Worm (Caenorhabditis elegans): Measurements from ENCODE around the gene fbxb-5.

The fbxb-5 gene

ce11 chrII:1682218-1682617 lies 40.1 kb downstream of the fbxb-5 start, which contains the start of gene fbxb-26:
Gene fbxb-26 (plus strand): TSS chrII:1682518.
- TF ChIP-seq sea-1 (GFP tag; conservative IDR thresholded peaks at IDR 0.05) (no peak), hnd-1 (tag; optimal IDR thresholded peaks at IDR 0.05) (no peak), aly-1 (tag; optimal IDR thresholded peaks at IDR 0.05) (no peak), pes-1 (GFP tag; IDR thresholded peaks at IDR 0.05) (no peak), ets-7 (tag; optimal IDR thresholded peaks at IDR 0.05) (no peak), ceh-13 (GFP tag; optimal IDR thresholded peaks at IDR 0.05) (no peak), ceh-36 (tag; optimal IDR thresholded peaks at IDR 0.05) (no peak), hmg-4 (GFP tag; optimal IDR thresholded peaks at IDR 0.05) (no peak), tra-4 (tag; optimal IDR thresholded peaks at IDR 0.05) (no peak), F13C5.2 (tag; optimal IDR thresholded peaks at IDR 0.05) (no peak), B0310.2 (tag; optimal IDR thresholded peaks at IDR 0.05) (no peak), ama-1 (optimal IDR thresholded peaks at IDR 0.05) (no peak), tbx-37 (GFP tag; conservative IDR thresholded peaks at IDR 0.05) (no peak), tbx-11 (GFP tag; IDR thresholded peaks at IDR 0.05) (no peak), scrt-1 (GFP tag; IDR thresholded peaks at IDR 0.05) (no peak), flt-1 (GFP tag; IDR thresholded peaks at IDR 0.05) (no peak), hmbx-1 (tag; optimal IDR thresholded peaks at IDR 0.05) (no peak)

ce11 chrII:1679081-1679480 lies 43.2 kb downstream of the fbxb-5 start, which contains the start of gene irld-36:
Gene irld-36 (plus strand): TSS chrII:1679381.
- TF ChIP-seq hmbx-1 (tag; optimal IDR thresholded peaks at IDR 0.05) (no peak), tbx-11 (GFP tag; IDR thresholded peaks at IDR 0.05) (no peak), hnd-1 (tag; optimal IDR thresholded peaks at IDR 0.05) (no peak), ets-7 (tag; optimal IDR thresholded peaks at IDR 0.05) (no peak), pes-1 (GFP tag; IDR thresholded peaks at IDR 0.05) (no peak), F13C5.2 (tag; optimal IDR thresholded peaks at IDR 0.05) (no peak), flt-1 (GFP tag; IDR thresholded peaks at IDR 0.05) (no peak), B0310.2 (tag; optimal IDR thresholded peaks at IDR 0.05) (no peak), ama-1 (optimal IDR thresholded peaks at IDR 0.05) (no peak), tbx-37 (GFP tag; conservative IDR thresholded peaks at IDR 0.05) (no peak), aly-1 (tag; optimal IDR thresholded peaks at IDR 0.05) (no peak), tra-4 (tag; optimal IDR thresholded peaks at IDR 0.05) (no peak), scrt-1 (GFP tag; IDR thresholded peaks at IDR 0.05) (no peak), hmg-4 (GFP tag; optimal IDR thresholded peaks at IDR 0.05) (no peak), ceh-13 (GFP tag; optimal IDR thresholded peaks at IDR 0.05) (no peak), sea-1 (GFP tag; conservative IDR thresholded peaks at IDR 0.05) (no peak), ceh-36 (tag; optimal IDR thresholded peaks at IDR 0.05) (no peak)

- TF ChIP-seq aly-1 (tag; optimal IDR thresholded peaks at IDR 0.05) (no peak), ceh-36 (tag; optimal IDR thresholded peaks at IDR 0.05) (no peak), flt-1 (GFP tag; IDR thresholded peaks at IDR 0.05) (no peak), tbx-11 (GFP tag; IDR thresholded peaks at IDR 0.05) (no peak), scrt-1 (GFP tag; IDR thresholded peaks at IDR 0.05) (no peak), B0310.2 (tag; optimal IDR thresholded peaks at IDR 0.05) (no peak), pes-1 (GFP tag; IDR thresholded peaks at IDR 0.05) (no peak), ets-7 (tag; optimal IDR thresholded peaks at IDR 0.05) (no peak), hmbx-1 (tag; optimal IDR thresholded peaks at IDR 0.05) (no peak), hnd-1 (tag; optimal IDR thresholded peaks at IDR 0.05) (no peak), ceh-13 (GFP tag; optimal IDR thresholded peaks at IDR 0.05) (no peak), hmg-4 (GFP tag; optimal IDR thresholded peaks at IDR 0.05) (no peak), sea-1 (GFP tag; conservative IDR thresholded peaks at IDR 0.05) (no peak), F13C5.2 (tag; optimal IDR thresholded peaks at IDR 0.05) (no peak)
Observed at ce11 chrII:1676088-1676487, 46.2 kb downstream of the fbxb-5 start, which contains the start of gene fbxb-17. Gene fbxb-17 (plus strand): TSS chrII:1676388.

- TF ChIP-seq F13C5.2 (tag; optimal IDR thresholded peaks at IDR 0.05) (no peak), flt-1 (GFP tag; IDR thresholded peaks at IDR 0.05) (no peak), hmg-4 (GFP tag; optimal IDR thresholded peaks at IDR 0.05) (no peak), hnd-1 (tag; optimal IDR thresholded peaks at IDR 0.05) (no peak), aly-1 (tag; optimal IDR thresholded peaks at IDR 0.05) (no peak), ama-1 (optimal IDR thresholded peaks at IDR 0.05) (no peak), scrt-1 (GFP tag; IDR thresholded peaks at IDR 0.05) (no peak), ceh-36 (tag; optimal IDR thresholded peaks at IDR 0.05) (no peak), ceh-13 (GFP tag; optimal IDR thresholded peaks at IDR 0.05) (no peak), tbx-11 (GFP tag; IDR thresholded peaks at IDR 0.05) (no peak), tra-4 (tag; optimal IDR thresholded peaks at IDR 0.05) (no peak), pes-1 (GFP tag; IDR thresholded peaks at IDR 0.05) (no peak), hmbx-1 (tag; optimal IDR thresholded peaks at IDR 0.05) (no peak), B0310.2 (tag; optimal IDR thresholded peaks at IDR 0.05) (no peak), tbx-37 (GFP tag; conservative IDR thresholded peaks at IDR 0.05) (no peak), ets-7 (tag; optimal IDR thresholded peaks at IDR 0.05) (no peak), sea-1 (GFP tag; conservative IDR thresholded peaks at IDR 0.05) (no peak)
Observed at ce11 chrII:1672673-1673072, 49.6 kb downstream of the fbxb-5 start.

ce11 chrII:1670985-1671384 lies 51.3 kb downstream of the fbxb-5 start:
- no peak for TF ChIP-seq ceh-13 (GFP tag; optimal IDR thresholded peaks at IDR 0.05)
- TF ChIP-seq tbx-37 (GFP tag; conservative IDR thresholded peaks at IDR 0.05): no peak
- no peak for TF ChIP-seq scrt-1 (GFP tag; IDR thresholded peaks at IDR 0.05)
- TF ChIP-seq hnd-1 (tag; optimal IDR thresholded peaks at IDR 0.05): no peak
- TF ChIP-seq sea-1 (GFP tag; conservative IDR thresholded peaks at IDR 0.05): no peak
- TF ChIP-seq hmg-4 (GFP tag; optimal IDR thresholded peaks at IDR 0.05): no peak
- no peak for TF ChIP-seq ceh-36 (tag; optimal IDR thresholded peaks at IDR 0.05)
- TF ChIP-seq tra-4 (tag; optimal IDR thresholded peaks at IDR 0.05): no peak
- TF ChIP-seq flt-1 (GFP tag; IDR thresholded peaks at IDR 0.05): no peak
- TF ChIP-seq ama-1 (optimal IDR thresholded peaks at IDR 0.05): no peak
- TF ChIP-seq ets-7 (tag; optimal IDR thresholded peaks at IDR 0.05): no peak
- no peak for TF ChIP-seq aly-1 (tag; optimal IDR thresholded peaks at IDR 0.05)
- no peak for TF ChIP-seq F13C5.2 (tag; optimal IDR thresholded peaks at IDR 0.05)
- no peak for TF ChIP-seq B0310.2 (tag; optimal IDR thresholded peaks at IDR 0.05)
- TF ChIP-seq tbx-11 (GFP tag; IDR thresholded peaks at IDR 0.05): no peak
- no peak for TF ChIP-seq pes-1 (GFP tag; IDR thresholded peaks at IDR 0.05)
- TF ChIP-seq hmbx-1 (tag; optimal IDR thresholded peaks at IDR 0.05): no peak

Data from whole organism, early embryonic.